Fruit fly (Drosophila melanogaster) whole organism, embryonic: ENCODE results near the gene Atu.

Source experiments
- Atf-2 ChIP-seq: fragments of 200-800 bp; sonication (Bioruptor generic); optimal IDR thresholded peaks from 2 replicates; lab custom pipeline; 2016; ENCODE audit warnings: missing biosample characterization, missing genetic modification characterization
- C15 ChIP-seq: fragments of 200-800 bp; sonication (Bioruptor generic); IDR thresholded peaks from 3 replicates; pipeline ENCODE4 v1.3.6; 2022; ENCODE audit warnings: missing biosample characterization, missing genetic modification characterization
- CG11085 ChIP-seq: fragments of 200-800 bp; sonication (Bioruptor generic); IDR thresholded peaks from 2 replicates; pipeline ENCODE4 v1.3.6; 2022; ENCODE audit warnings: missing biosample characterization, missing genetic modification characterization
- CG11695 ChIP-seq: fragments of 200-800 bp; sonication (Bioruptor generic); IDR thresholded peaks from 3 replicates; pipeline ENCODE4 v1.3.6; 2022; ENCODE audit warnings: missing biosample characterization, missing genetic modification characterization
- CG12659 ChIP-seq: fragments of 200-800 bp; sonication (Bioruptor generic); optimal IDR thresholded peaks from 3 replicates; lab custom pipeline; 2017; ENCODE audit warnings: mild to moderate bottlenecking, missing biosample characterization, missing genetic modification reagents, missing genetic modification characterization
- CG12744 ChIP-seq: fragments of 200-800 bp; sonication (Bioruptor generic); optimal IDR thresholded peaks from 2 replicates; lab custom pipeline; 2016; ENCODE audit warnings: missing biosample characterization, missing genetic modification characterization
- CG13624 ChIP-seq: fragments of 200-800 bp; sonication (Bioruptor generic); optimal IDR thresholded peaks from 2 replicates; lab custom pipeline; 2016; ENCODE audit warnings: missing biosample characterization, missing genetic modification characterization
- CG14014 ChIP-seq: fragments of 200-800 bp; sonication (Bioruptor generic); IDR thresholded peaks from 2 replicates; pipeline ENCODE4 v1.3.6; 2022; ENCODE audit warnings: missing biosample characterization, missing genetic modification characterization
- CG15073 ChIP-seq: fragments of 200-800 bp; sonication (Bioruptor generic); optimal IDR thresholded peaks from 2 replicates; lab custom pipeline; 2016; ENCODE audit warnings: missing biosample characterization, missing genetic modification characterization
- CG16815 ChIP-seq: fragments of 200-800 bp; sonication (Bioruptor generic); optimal IDR thresholded peaks from 3 replicates; lab custom pipeline; 2017; ENCODE audit warnings: missing biosample characterization, mild to moderate bottlenecking, missing genetic modification characterization
- CG17361 ChIP-seq: fragments of 200-800 bp; sonication (Bioruptor generic); IDR thresholded peaks from 3 replicates; pipeline ENCODE4 v1.3.6; 2022; ENCODE audit warnings: missing biosample characterization, missing genetic modification characterization
- CG17612 ChIP-seq: fragments of 200-800 bp; sonication (Bioruptor generic); IDR thresholded peaks from 2 replicates; pipeline ENCODE4 v1.3.6; 2022; ENCODE audit warnings: missing biosample characterization, missing genetic modification characterization
- CG1832 ChIP-seq: fragments of 200-800 bp; sonication (Bioruptor generic); optimal IDR thresholded peaks from 2 replicates; lab custom pipeline; 2017; ENCODE audit warnings: missing biosample characterization, mild to moderate bottlenecking, missing genetic modification characterization, inconsistent platforms
- CG18476 ChIP-seq: fragments of 200-800 bp; sonication (Bioruptor generic); optimal IDR thresholded peaks from 2 replicates; lab custom pipeline; 2016; ENCODE audit warnings: missing biosample characterization, mild to moderate bottlenecking, missing genetic modification characterization
- CG2199 ChIP-seq: fragments of 200-800 bp; sonication (Bioruptor generic); IDR thresholded peaks from 3 replicates; pipeline ENCODE4 v1.3.6; 2022; ENCODE audit warnings: missing biosample characterization, missing genetic modification characterization
- CG30403 ChIP-seq: fragments of 200-800 bp; sonication (Bioruptor generic); optimal IDR thresholded peaks from 3 replicates; lab custom pipeline; 2016; ENCODE audit warnings: missing biosample characterization, missing genetic modification characterization
- CG3281 ChIP-seq: fragments of 200-800 bp; sonication (Bioruptor generic); optimal IDR thresholded peaks from 3 replicates; lab custom pipeline; 2017; ENCODE audit warnings: missing biosample characterization, mild to moderate bottlenecking, missing genetic modification characterization
- CG3838 ChIP-seq: fragments of 200-800 bp; sonication (Bioruptor generic); optimal IDR thresholded peaks from 3 replicates; lab custom pipeline; 2016; ENCODE audit warnings: missing biosample characterization, missing genetic modification characterization
- CG4730 ChIP-seq: fragments of 200-800 bp; sonication (Bioruptor generic); IDR thresholded peaks from 2 replicates; pipeline ENCODE4 v1.3.6; 2022; ENCODE audit warnings: missing biosample characterization, missing genetic modification characterization
- CG6689 ChIP-seq: fragments of 200-800 bp; sonication (Bioruptor generic); IDR thresholded peaks from 2 replicates; pipeline ENCODE4 v1.3.6; 2022; ENCODE audit warnings: missing biosample characterization, missing genetic modification characterization
- CG7928 ChIP-seq: fragments of 200-800 bp; sonication (Bioruptor generic); optimal IDR thresholded peaks from 2 replicates; lab custom pipeline; 2017; ENCODE audit warnings: missing biosample characterization, mild to moderate bottlenecking, missing genetic modification characterization
- CG8388 ChIP-seq: fragments of 200-800 bp; sonication (Bioruptor generic); optimal IDR thresholded peaks from 2 replicates; lab custom pipeline; 2019; ENCODE audit warnings: missing biosample characterization, mild to moderate bottlenecking, missing genetic modification characterization, moderate library complexity
- CG9797 ChIP-seq: fragments of 200-800 bp; sonication (Bioruptor generic); optimal IDR thresholded peaks from 3 replicates; lab custom pipeline; 2018; ENCODE audit warnings: missing biosample characterization, mild to moderate bottlenecking, missing genetic modification characterization
- Dbx ChIP-seq: fragments of 200-800 bp; sonication (Bioruptor generic); IDR thresholded peaks from 3 replicates; pipeline ENCODE4 v1.3.6; 2022; ENCODE audit warnings: missing biosample characterization, missing genetic modification characterization
- Doc2 ChIP-seq: fragments of 200-800 bp; sonication (Bioruptor generic); IDR thresholded peaks from 2 replicates; pipeline ENCODE4 v1.3.6; 2022; ENCODE audit warnings: missing biosample characterization, missing genetic modification characterization
- E2f2 ChIP-seq: fragments of 200-800 bp; sonication (Bioruptor generic); IDR thresholded peaks from 2 replicates; pipeline ENCODE4 v1.3.6; 2022; ENCODE audit warnings: missing biosample characterization, missing genetic modification characterization
- ERR ChIP-seq: fragments of 200-800 bp; sonication (Bioruptor generic); optimal IDR thresholded peaks from 2 replicates; lab custom pipeline; 2016; ENCODE audit warnings: missing biosample characterization, missing genetic modification characterization
- MTF-1 ChIP-seq: fragments of 200-800 bp; sonication (Bioruptor generic); optimal IDR thresholded peaks from 2 replicates; lab custom pipeline; 2018; ENCODE audit warnings: missing biosample characterization, mild to moderate bottlenecking, missing genetic modification characterization, borderline replicate concordance
- Side ChIP-seq: fragments of 200-800 bp; sonication (Bioruptor generic); optimal IDR thresholded peaks from 2 replicates; lab custom pipeline; 2016; ENCODE audit warnings: missing biosample characterization, missing genetic modification characterization
- Sox102F ChIP-seq: fragments of 200-800 bp; sonication (Bioruptor generic); optimal IDR thresholded peaks from 2 replicates; lab custom pipeline; 2018; ENCODE audit warnings: missing biosample characterization, mild to moderate bottlenecking, missing genetic modification characterization, moderate library complexity
- Xrp1 ChIP-seq: fragments of 200-800 bp; sonication (Bioruptor generic); IDR thresholded peaks from 2 replicates; pipeline ENCODE4 v1.3.6; 2022; ENCODE audit warnings: missing biosample characterization, missing genetic modification characterization
- YL-1 ChIP-seq: fragments of 200-800 bp; sonication (Bioruptor generic); optimal IDR thresholded peaks from 3 replicates; lab custom pipeline; 2017; ENCODE audit warnings: missing biosample characterization, mild to moderate bottlenecking, missing genetic modification characterization
- abd-A ChIP-seq: fragments of 200-800 bp; sonication (Bioruptor generic); optimal IDR thresholded peaks from 3 replicates; lab custom pipeline; 2019; ENCODE audit warnings: missing biosample characterization, mild to moderate bottlenecking, missing genetic modification characterization, moderate library complexity
- ap ChIP-seq: fragments of 200-800 bp; sonication (Bioruptor generic); IDR thresholded peaks from 2 replicates; pipeline ENCODE4 v1.3.6; 2022; ENCODE audit warnings: missing biosample characterization, missing genetic modification characterization
- bcd ChIP-seq: fragments of 200-800 bp; sonication (Bioruptor generic); optimal IDR thresholded peaks from 2 replicates; lab custom pipeline; 2017; ENCODE audit warnings: missing biosample characterization, mild to moderate bottlenecking, missing genetic modification characterization
- bsh ChIP-seq, 2 experiments: fragments of 200-800 bp; sonication (Bioruptor generic); optimal IDR thresholded peaks; 2 replicates each; lab custom pipeline; 2017 to 2018; ENCODE audit warnings: mild to moderate bottlenecking in 2 of 2, missing biosample characterization in 2 of 2, missing genetic modification characterization in 2 of 2, moderate library complexity in 1 of 2
- cwo ChIP-seq: fragments of 200-800 bp; sonication (Bioruptor generic); optimal IDR thresholded peaks from 3 replicates; lab custom pipeline; 2017; ENCODE audit warnings: missing biosample characterization, missing genetic modification characterization, mild to moderate bottlenecking, moderate library complexity, missing genetic modification reagents
- danr ChIP-seq: fragments of 200-800 bp; sonication (Bioruptor generic); IDR thresholded peaks from 2 replicates; pipeline ENCODE4 v1.3.6; 2022; ENCODE audit warnings: missing biosample characterization, missing genetic modification characterization
- dmrt11E ChIP-seq: fragments of 200-800 bp; sonication (Bioruptor generic); optimal IDR thresholded peaks from 3 replicates; lab custom pipeline; 2018; ENCODE audit warnings: missing biosample characterization, mild to moderate bottlenecking, missing genetic modification characterization, moderate library complexity
- esg ChIP-seq: fragments of 200-800 bp; sonication (Bioruptor generic); conservative IDR thresholded peaks from 2 replicates; pipeline ENCODE4 v1.3.6; 2022; ENCODE audit warnings: missing biosample characterization, missing genetic modification characterization
- fd64A ChIP-seq: fragments of 200-800 bp; sonication (Bioruptor generic); optimal IDR thresholded peaks from 3 replicates; lab custom pipeline; 2018; ENCODE audit warnings: missing biosample characterization, mild to moderate bottlenecking, missing genetic modification characterization
- gcm2 ChIP-seq: fragments of 200-800 bp; sonication (Bioruptor generic); optimal IDR thresholded peaks from 2 replicates; lab custom pipeline; 2016; ENCODE audit warnings: missing biosample characterization, missing genetic modification characterization
- grn ChIP-seq: fragments of 200-800 bp; sonication (Bioruptor generic); optimal IDR thresholded peaks from 3 replicates; lab custom pipeline; 2017; ENCODE audit warnings: missing biosample characterization, missing genetic modification characterization
- h ChIP-seq: fragments of >200 bp; optimal IDR thresholded peaks from 2 replicates; lab custom pipeline; 2017
- lmd ChIP-seq: fragments of 200-800 bp; sonication (Bioruptor generic); IDR thresholded peaks from 2 replicates; pipeline ENCODE4 v1.3.6; 2022; ENCODE audit warnings: missing biosample characterization, missing genetic modification characterization
- peb ChIP-seq: fragments of 200-800 bp; sonication (Bioruptor generic); IDR thresholded peaks from 2 replicates; pipeline ENCODE4 v1.3.6; 2022; ENCODE audit warnings: missing biosample characterization, missing genetic modification characterization
- pros ChIP-seq: fragments of 200-800 bp; sonication (Bioruptor generic); optimal IDR thresholded peaks from 3 replicates; lab custom pipeline; 2019; ENCODE audit warnings: missing biosample characterization, mild to moderate bottlenecking, missing genetic modification characterization, moderate library complexity
- tgo ChIP-seq: fragments of 200-800 bp; sonication (Bioruptor generic); IDR thresholded peaks from 3 replicates; pipeline ENCODE4 v1.3.6; 2022; ENCODE audit warnings: missing biosample characterization, missing genetic modification characterization
- ttk ChIP-seq: fragments of 200-800 bp; sonication (Bioruptor generic); IDR thresholded peaks from 2 replicates; pipeline ENCODE4 v2.1.2; 2022; ENCODE audit warnings: missing biosample characterization, missing genetic modification characterization
- unpg ChIP-seq: fragments of 200-800 bp; sonication (Bioruptor generic); optimal IDR thresholded peaks from 3 replicates; lab custom pipeline; 2018; ENCODE audit warnings: missing biosample characterization, mild to moderate bottlenecking, missing genetic modification characterization, moderate library complexity
- usp ChIP-seq: fragments of >200 bp; optimal IDR thresholded peaks from 2 replicates; lab custom pipeline; 2017; ENCODE audit warnings: missing biosample characterization, missing genetic modification characterization
- zen2 ChIP-seq: fragments of 200-800 bp; sonication (Bioruptor generic); IDR thresholded peaks from 3 replicates; pipeline ENCODE4 v1.3.6; 2022; ENCODE audit warnings: missing biosample characterization, missing genetic modification characterization; ENCODE audit not compliant: partially characterized antibody
- zfh2 ChIP-seq: fragments of 200-800 bp; sonication (Bioruptor generic); optimal IDR thresholded peaks from 2 replicates; lab custom pipeline; 2016; ENCODE audit warnings: missing biosample characterization, missing genetic modification characterization

The Atu gene

DNA sequence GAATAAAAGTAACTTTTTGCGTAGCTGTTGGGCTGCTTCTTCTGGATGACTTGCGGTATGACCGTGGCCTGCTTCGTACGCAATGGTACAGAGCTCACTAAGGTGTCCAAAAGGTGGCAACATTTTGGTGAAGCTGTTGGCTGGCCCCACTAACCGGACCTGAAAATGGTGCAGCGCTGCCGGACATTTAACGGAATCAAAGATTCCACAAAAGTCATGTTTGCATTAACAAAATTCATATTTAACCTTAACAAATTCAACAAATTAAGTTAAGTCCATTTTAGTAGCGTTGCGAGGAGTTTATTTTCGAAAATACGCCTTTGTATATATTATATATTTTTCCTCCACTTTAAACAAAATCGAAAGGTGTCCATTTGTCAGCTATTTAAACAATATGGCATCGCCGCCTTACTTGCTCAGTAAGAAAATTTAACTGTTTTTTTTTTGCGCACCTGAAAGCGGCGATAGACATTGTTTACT, 12.1 kb upstream of the Atu start, which contains the start of the genes kra and SecS (continued):
- TF ChIP-seq peb: no peak
- no peak for TF ChIP-seq gcm2 (GFP tag; lab: Kevin White, UChicago)
- no peak for TF ChIP-seq CG14014 (GFP tag; lab: Robert Waterston, UW)
- TF ChIP-seq ap: no peak
- TF ChIP-seq CG3281 (GFP tag; lab: Kevin White, UChicago): peak; percentile 62
- no peak for TF ChIP-seq CG1832
- peak; percentile 80 for TF ChIP-seq CG30403 (GFP tag; lab: Kevin White, UChicago)
- no peak for TF ChIP-seq pros (GFP tag; lab: Kevin White, UChicago)
- peak; percentile 52 for TF ChIP-seq CG18476 (GFP tag; lab: Kevin White, UChicago)
- TF ChIP-seq bsh (GFP tag; optimal IDR thresholded peaks at IDR 0.05; lab: Kevin White, UChicago): peak in 1 of 2 experiments; percentile 53
- TF ChIP-seq ERR (GFP tag; lab: Kevin White, UChicago): no peak
- no peak for TF ChIP-seq grn (GFP tag; lab: Kevin White, UChicago)
- peak; percentile 56 for TF ChIP-seq dmrt11E (tag; lab: Kevin White, UChicago)
- TF ChIP-seq unpg (GFP tag; lab: Kevin White, UChicago): peak; percentile 62
- no peak for TF ChIP-seq CG3838 (GFP tag; lab: Kevin White, UChicago)
- TF ChIP-seq esg: no peak
- TF ChIP-seq CG6689 (GFP tag; lab: Robert Waterston, UW): no peak
- peak; percentile 47 for TF ChIP-seq Side (GFP tag; lab: Kevin White, UChicago)
- no peak for TF ChIP-seq Doc2
- TF ChIP-seq danr (GFP tag; lab: Robert Waterston, UW): no peak
- TF ChIP-seq abd-A (tag; lab: Kevin White, UChicago): no peak
- no peak for TF ChIP-seq CG11695
- TF ChIP-seq CG7928 (GFP tag; lab: Kevin White, UChicago): peak; percentile 35
- no peak for TF ChIP-seq CG17612
- peak; percentile 21 for TF ChIP-seq CG12744 (GFP tag; lab: Kevin White, UChicago)
- TF ChIP-seq CG13624 (GFP tag; lab: Kevin White, UChicago): peak; percentile 32
- TF ChIP-seq ttk (GFP tag; lab: Robert Waterston, UW): no peak
- TF ChIP-seq CG16815 (GFP tag; lab: Kevin White, UChicago): peak; percentile 23
- TF ChIP-seq CG8388 (GFP tag; lab: Kevin White, UChicago): peak; percentile 21
- TF ChIP-seq h: no peak
- TF ChIP-seq CG15073 (GFP tag; lab: Kevin White, UChicago): no peak
- TF ChIP-seq CG9797 (GFP tag; lab: Kevin White, UChicago): peak; percentile 97
- TF ChIP-seq CG12659: peak; percentile 91
- TF ChIP-seq lmd (GFP tag; lab: Robert Waterston, UW): no peak
- no peak for TF ChIP-seq CG17361
- TF ChIP-seq zen2 (GFP tag; lab: Robert Waterston, UW): no peak
- TF ChIP-seq YL-1 (GFP tag; lab: Kevin White, UChicago): peak; percentile 77
- TF ChIP-seq tgo (GFP tag; lab: Robert Waterston, UW): no peak
- no peak for TF ChIP-seq cwo (GFP tag; lab: Kevin White, UChicago)
- no peak for TF ChIP-seq Dbx (GFP tag; lab: Robert Waterston, UW)
- no peak for TF ChIP-seq CG11085 (GFP tag; lab: Robert Waterston, UW)
- peak; percentile 47 for TF ChIP-seq MTF-1
- peak; percentile 7 for TF ChIP-seq Atf-2
- TF ChIP-seq bcd (GFP tag; lab: Kevin White, UChicago): peak; percentile 63
- peak; percentile 46 for TF ChIP-seq zfh2 (GFP tag; lab: Kevin White, UChicago)
- no peak for TF ChIP-seq C15 (GFP tag; lab: Robert Waterston, UW)
- TF ChIP-seq Sox102F: no peak
- no peak for TF ChIP-seq Xrp1 (GFP tag; lab: Robert Waterston, UW)
- TF ChIP-seq fd64A (GFP tag; lab: Kevin White, UChicago): no peak
- TF ChIP-seq CG4730 (GFP tag; lab: Robert Waterston, UW): no peak
- TF ChIP-seq usp (GFP tag; lab: Kevin White, UChicago): no peak
- no peak for TF ChIP-seq E2f2
- no peak for TF ChIP-seq CG2199 (GFP tag; lab: Robert Waterston, UW)
